Worm (Caenorhabditis elegans) whole organism, late embryonic: ENCODE data around the gene F21C10.11.

Experiments
- F13H6.1 ChIP-seq: sonication (generic microtip); optimal IDR thresholded peaks from 2 replicates; lab custom pipeline; 2016; ENCODE audit warnings: missing genetic modification characterization, missing compliant biosample characterization
- K02D7.2 ChIP-seq: sonication (generic microtip); optimal IDR thresholded peaks from 2 replicates; lab custom pipeline; 2017; ENCODE audit warnings: mild to moderate bottlenecking, missing genetic modification characterization, missing compliant biosample characterization
- K09A11.1 ChIP-seq: sonication (generic microtip); optimal IDR thresholded peaks from 2 replicates; lab custom pipeline; 2017; ENCODE audit warnings: antibody characterized with exemption, mild to moderate bottlenecking, missing genetic modification characterization, missing compliant biosample characterization; ENCODE audit not compliant: insufficient read depth
- T23F11.4 ChIP-seq: fragments of 200-800 bp; sonication (Bioruptor generic); optimal IDR thresholded peaks from 2 replicates; lab custom pipeline; 2018; ENCODE audit warnings: mild to moderate bottlenecking, missing genetic modification characterization, missing compliant biosample characterization
- ahr-1 ChIP-seq: sonication (generic microtip); optimal IDR thresholded peaks from 2 replicates; lab custom pipeline; 2016; ENCODE audit warnings: missing genetic modification characterization, missing compliant biosample characterization
- ama-1 ChIP-seq: fragments of 150-350 bp; optimal IDR thresholded peaks from 2 replicates; lab custom pipeline; 2014
- ceh-19 ChIP-seq: fragments of 200-800 bp; sonication (Bioruptor generic); optimal IDR thresholded peaks from 2 replicates; lab custom pipeline; 2018; ENCODE audit warnings: mild to moderate bottlenecking, missing genetic modification characterization, missing compliant biosample characterization
- ceh-22 ChIP-seq: sonication (generic microtip); optimal IDR thresholded peaks from 2 replicates; lab custom pipeline; 2017; ENCODE audit warnings: missing biosample characterization, missing genetic modification characterization
- ceh-24 ChIP-seq: sonication (generic microtip); optimal IDR thresholded peaks from 2 replicates; lab custom pipeline; 2016; ENCODE audit warnings: mild to moderate bottlenecking, missing genetic modification characterization, missing compliant biosample characterization
- ceh-34 ChIP-seq: sonication (generic microtip); optimal IDR thresholded peaks from 2 replicates; lab custom pipeline; 2016; ENCODE audit warnings: mild to moderate bottlenecking, missing genetic modification characterization, missing compliant biosample characterization
- ceh-45 ChIP-seq: fragments of 200-800 bp; sonication (Bioruptor generic); IDR thresholded peaks from 2 replicates; pipeline ENCODE4 v1.3.6; 2022; ENCODE audit warnings: missing genetic modification reagents, missing genetic modification characterization, missing compliant biosample characterization
- ceh-6 ChIP-seq: fragments of 200-800 bp; sonication (Bioruptor generic); optimal IDR thresholded peaks from 2 replicates; lab custom pipeline; 2018; ENCODE audit warnings: mild to moderate bottlenecking, missing genetic modification characterization, missing compliant biosample characterization
- ceh-9 ChIP-seq: sonication (generic microtip); optimal IDR thresholded peaks from 2 replicates; lab custom pipeline; 2016; ENCODE audit warnings: mild to moderate bottlenecking, missing genetic modification characterization, inconsistent platforms, missing compliant biosample characterization
- che-1 ChIP-seq: sonication (generic microtip); optimal IDR thresholded peaks from 2 replicates; lab custom pipeline; 2016; ENCODE audit warnings: mild to moderate bottlenecking, missing genetic modification characterization, missing compliant biosample characterization
- dmd-4 ChIP-seq: sonication (generic microtip); optimal IDR thresholded peaks from 2 replicates; lab custom pipeline; 2016; ENCODE audit warnings: borderline replicate concordance, missing genetic modification characterization, missing compliant biosample characterization
- dve-1 ChIP-seq: sonication (generic microtip); optimal IDR thresholded peaks from 2 replicates; lab custom pipeline; 2017; ENCODE audit warnings: antibody characterized with exemption, mild to moderate bottlenecking, missing genetic modification characterization, missing compliant biosample characterization
- elt-2 ChIP-seq: sonication (generic microtip); optimal IDR thresholded peaks from 2 replicates; lab custom pipeline; 2016; ENCODE audit warnings: missing genetic modification reagents, missing genetic modification characterization, missing compliant biosample characterization
- ets-4 ChIP-seq: sonication (generic microtip); optimal IDR thresholded peaks from 2 replicates; lab custom pipeline; 2016; ENCODE audit warnings: missing genetic modification characterization, missing compliant biosample characterization
- fax-1 ChIP-seq: sonication (generic microtip); optimal IDR thresholded peaks from 2 replicates; lab custom pipeline; 2016; ENCODE audit warnings: missing genotype, missing genetic modification characterization, missing compliant biosample characterization
- fkh-6 ChIP-seq: sonication (generic microtip); optimal IDR thresholded peaks from 2 replicates; lab custom pipeline; 2016; ENCODE audit warnings: missing genetic modification characterization, missing compliant biosample characterization
- gmeb-2 ChIP-seq: sonication (generic microtip); optimal IDR thresholded peaks from 2 replicates; lab custom pipeline; 2016; ENCODE audit warnings: missing genetic modification characterization, inconsistent platforms, missing compliant biosample characterization
- hlh-15 ChIP-seq: sonication (generic microtip); optimal IDR thresholded peaks from 2 replicates; lab custom pipeline; 2016; ENCODE audit warnings: missing genetic modification characterization, missing compliant biosample characterization
- hlh-6 ChIP-seq: sonication (generic microtip); optimal IDR thresholded peaks from 2 replicates; lab custom pipeline; 2016; ENCODE audit warnings: missing genotype, missing genetic modification characterization, missing compliant biosample characterization
- hlh-8 ChIP-seq: sonication (generic microtip); optimal IDR thresholded peaks from 2 replicates; lab custom pipeline; 2016; ENCODE audit warnings: missing genotype, missing genetic modification characterization, missing compliant biosample characterization
- lin-11 ChIP-seq: fragments of 200-800 bp; sonication (Bioruptor generic); optimal IDR thresholded peaks from 2 replicates; lab custom pipeline; 2018; ENCODE audit warnings: mild to moderate bottlenecking, missing genetic modification characterization, missing compliant biosample characterization
- madf-2 ChIP-seq: sonication (generic microtip); optimal IDR thresholded peaks from 2 replicates; lab custom pipeline; 2017; ENCODE audit warnings: missing genetic modification characterization, missing compliant biosample characterization
- mec-3 ChIP-seq: sonication (generic microtip); optimal IDR thresholded peaks from 2 replicates; lab custom pipeline; 2016; ENCODE audit warnings: borderline replicate concordance, missing genetic modification characterization, missing compliant biosample characterization
- nhr-11 ChIP-seq: fragments of 150-350 bp; optimal IDR thresholded peaks from 2 replicates; lab custom pipeline; 2014; ENCODE audit warnings: missing biosample characterization, missing genetic modification characterization
- npax-4 ChIP-seq: sonication (generic microtip); optimal IDR thresholded peaks from 2 replicates; lab custom pipeline; 2016; ENCODE audit warnings: missing genetic modification characterization, missing compliant biosample characterization
- pag-3 ChIP-seq: sonication (generic microtip); optimal IDR thresholded peaks from 2 replicates; lab custom pipeline; 2016; ENCODE audit warnings: missing compliant biosample characterization, missing genetic modification characterization, borderline replicate concordance
- pax-1 ChIP-seq: fragments of 150-350 bp; optimal IDR thresholded peaks from 2 replicates; lab custom pipeline; 2014; ENCODE audit warnings: missing biosample characterization, missing genetic modification characterization
- pha-2 ChIP-seq: sonication (generic microtip); optimal IDR thresholded peaks from 2 replicates; lab custom pipeline; 2017; ENCODE audit warnings: mild to moderate bottlenecking, missing genetic modification characterization, missing compliant biosample characterization
- sdc-2 ChIP-seq: sonication (generic microtip); optimal IDR thresholded peaks from 2 replicates; lab custom pipeline; 2016; ENCODE audit warnings: missing genotype, missing genetic modification characterization, missing compliant biosample characterization
- sox-4 ChIP-seq: sonication (generic microtip); optimal IDR thresholded peaks from 2 replicates; lab custom pipeline; 2017; ENCODE audit warnings: mild to moderate bottlenecking, missing genetic modification characterization, inconsistent platforms, missing compliant biosample characterization
- tbx-7 ChIP-seq: sonication (generic microtip); optimal IDR thresholded peaks from 2 replicates; lab custom pipeline; 2016; ENCODE audit warnings: missing genotype, missing genetic modification characterization, missing compliant biosample characterization

F21C10.11 gene

DNA sequence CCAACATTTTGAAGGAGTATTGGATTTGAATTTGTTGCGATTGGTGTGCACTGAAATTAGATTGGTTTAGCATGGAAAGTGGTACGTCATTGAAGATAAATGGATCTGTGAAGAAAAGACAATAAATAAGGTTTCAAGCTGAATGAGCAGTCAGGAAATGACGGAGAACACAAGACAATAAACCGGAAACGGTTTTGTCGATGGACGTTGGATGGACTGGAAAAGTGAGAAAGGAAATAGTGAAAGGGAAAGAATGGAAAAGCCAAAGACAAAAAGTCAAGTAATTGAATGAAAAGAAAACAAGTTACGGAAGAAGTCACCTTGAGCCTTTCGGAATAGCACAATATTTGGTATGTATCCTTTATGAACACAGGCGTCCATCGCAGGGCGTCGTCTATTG is 47.0 kb upstream of the F21C10.11 start, which contains the start of gene T27E4.7:
TSS of gene T27E4.7 (minus strand) at position 50 of the 400 bp plus-strand sequence.
- no peak for TF ChIP-seq ceh-19
- TF ChIP-seq mec-3 (tag; lab: Kevin White, UChicago): no peak
- TF ChIP-seq dve-1 (tag; lab: Kevin White, UChicago): no peak
- TF ChIP-seq fax-1: no peak
- no peak for TF ChIP-seq ceh-24
- TF ChIP-seq ceh-45: no peak
- TF ChIP-seq ceh-22 (tag; lab: Kevin White, UChicago): no peak
- no peak for TF ChIP-seq pag-3 (tag; lab: Kevin White, UChicago)
- no peak for TF ChIP-seq hlh-8 (tag; lab: Kevin White, UChicago)
- no peak for TF ChIP-seq che-1 (tag; lab: Kevin White, UChicago)
- TF ChIP-seq ceh-34 (tag; lab: Kevin White, UChicago): no peak
- TF ChIP-seq fkh-6: no peak
- no peak for TF ChIP-seq gmeb-2
- TF ChIP-seq ceh-6 (GFP tag; lab: Kevin White, UChicago): no peak
- no peak for TF ChIP-seq ceh-9 (tag; lab: Kevin White, UChicago)

DNA sequence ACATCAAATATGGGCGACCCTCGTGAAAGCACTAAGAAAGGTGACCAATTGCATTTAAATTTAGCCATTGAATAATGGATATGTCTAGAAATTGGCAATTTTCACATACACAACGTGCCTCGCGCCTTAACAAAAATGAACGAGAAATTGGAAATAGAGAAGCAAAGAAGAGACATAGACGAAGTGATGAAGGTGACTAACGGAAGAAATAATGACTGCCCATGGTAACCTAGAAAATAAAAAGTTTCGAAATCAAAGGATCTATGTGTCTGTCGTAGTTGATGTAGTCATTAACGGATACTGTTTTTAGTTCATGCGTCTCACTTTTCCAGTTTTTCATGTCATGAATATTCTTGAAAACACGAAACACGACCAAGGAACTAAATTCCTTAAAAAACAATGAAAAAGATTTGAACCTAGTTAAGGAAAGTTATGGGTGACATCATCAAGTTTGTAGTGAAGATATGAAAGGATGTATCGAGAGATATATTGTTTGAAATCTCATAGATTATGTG is 45.2 kb upstream of the F21C10.11 start:
- TF ChIP-seq npax-4 (tag; lab: Kevin White, UChicago) (no peak), tbx-7 (tag; lab: Kevin White, UChicago) (no peak), F13H6.1 (tag; lab: Kevin White, UChicago) (no peak), dmd-4 (tag; lab: Kevin White, UChicago) (no peak), ceh-34 (tag; lab: Kevin White, UChicago) (no peak), sdc-2 (tag; lab: Kevin White, UChicago) (no peak), sox-4 (tag; lab: Kevin White, UChicago) (no peak), ama-1 (lab: Kevin White, UChicago) (no peak), madf-2 (tag; lab: Kevin White, UChicago) (no peak), K02D7.2 (tag; lab: Kevin White, UChicago) (no peak), ahr-1 (tag; lab: Kevin White, UChicago) (no peak), pax-1 (tag; lab: Kevin White, UChicago) (no peak), pag-3 (tag; lab: Kevin White, UChicago) (no peak), hlh-15 (tag; lab: Kevin White, UChicago) (no peak), T23F11.4 (GFP tag; lab: Kevin White, UChicago) (no peak), pha-2 (tag; lab: Kevin White, UChicago) (no peak), hlh-6 (no peak), nhr-11 (tag; lab: Kevin White, UChicago) (no peak), lin-11 (tag; lab: Kevin White, UChicago) (no peak), ceh-22 (tag; lab: Kevin White, UChicago) (no peak)

- no peak for TF ChIP-seq ets-4 (tag; lab: Kevin White, UChicago)
- peak; percentile 73 for TF ChIP-seq elt-2 (tag; lab: Kevin White, UChicago)
Observed at ce11 chrV:9078815-9079525, 44.3 kb upstream of the F21C10.11 start.

ce11 chrV:9079965-9080432 is 43.3 kb upstream of the F21C10.11 start:
- TF ChIP-seq elt-2 (tag; lab: Kevin White, UChicago): peak; percentile 44
- no peak for TF ChIP-seq hlh-15 (tag; lab: Kevin White, UChicago)
- no peak for TF ChIP-seq sdc-2 (tag; lab: Kevin White, UChicago)
- no peak for TF ChIP-seq K09A11.1 (tag; lab: Kevin White, UChicago)
